Fruit fly (Drosophila melanogaster): ENCODE results near the gene PDZ-GEF.
A peak's percentile ranks its signal among the peaks of the same experiment; 100 is the strongest.

The PDZ-GEF gene

DNA sequence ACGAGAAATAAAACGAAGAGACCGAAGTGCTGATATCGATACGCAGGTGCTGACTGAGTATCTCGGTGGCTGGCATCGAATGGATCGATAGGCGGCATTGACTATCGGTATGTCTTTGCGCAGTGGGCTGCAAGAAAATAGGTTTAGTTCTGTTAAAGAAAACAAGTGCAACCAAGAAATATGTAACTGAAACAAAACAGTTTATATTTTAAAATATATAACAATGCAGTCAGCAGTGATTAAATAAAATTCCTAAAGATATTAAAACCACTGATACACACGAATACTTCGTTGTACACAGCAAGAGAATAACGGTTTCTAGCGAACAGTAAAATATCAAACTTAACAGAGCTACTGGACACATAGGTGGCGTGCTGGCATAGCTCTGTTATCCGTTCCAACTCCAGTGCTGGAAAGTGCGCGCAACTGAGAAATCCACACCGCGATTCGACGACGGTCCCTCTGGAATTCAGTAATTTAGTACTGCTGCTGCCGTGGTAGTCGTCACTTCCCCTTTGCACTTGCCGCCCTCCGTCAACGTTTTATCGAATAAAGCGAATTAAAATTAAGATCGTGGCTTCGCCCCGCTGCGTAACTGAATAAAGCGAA, 14.9 kb downstream of the PDZ-GEF start, which contains the start of the genes Pez and Cpr (continued):
- no peak for TF ChIP-seq Doc2 (GFP tag; IDR thresholded peaks at IDR 0.05)
- TF ChIP-seq dysf (GFP tag; IDR thresholded peaks at IDR 0.05): peak; percentile 48; the same call in 1 of the 3 replicates
- TF ChIP-seq btn (GFP tag; optimal IDR thresholded peaks at IDR 0.05): peak; percentile 17
- no peak for TF ChIP-seq CG8359 (GFP tag; optimal IDR thresholded peaks at IDR 0.05; ENCODE audit: borderline replicate concordance)
- TF ChIP-seq CG13624 (GFP tag; optimal IDR thresholded peaks at IDR 0.05): peak; percentile 36
- TF ChIP-seq CG11456 (GFP tag; IDR thresholded peaks at IDR 0.05): peak; percentile 77; the same call in 2 of the 3 replicates
- TF ChIP-seq grau (tag; optimal IDR thresholded peaks at IDR 0.05): no peak
- TF ChIP-seq hb (GFP tag; IDR thresholded peaks at IDR 0.05; ENCODE audit: partially characterized antibody): peak; percentile 73; the same call in 2 of the 3 replicates
- no peak for TF ChIP-seq CG10274 (GFP tag; optimal IDR thresholded peaks at IDR 0.05)
- peak; percentile 64 for TF ChIP-seq pho (GFP tag; optimal IDR thresholded peaks at IDR 0.05)
- TF ChIP-seq fu2 (GFP tag; optimal IDR thresholded peaks at IDR 0.05): peak; percentile 15
- TF ChIP-seq CG6654 (GFP tag; optimal IDR thresholded peaks at IDR 0.05): peak; percentile 50
- no peak for TF ChIP-seq rib (GFP tag; IDR thresholded peaks at IDR 0.05)
- peak; percentile 52 for TF ChIP-seq CG33213 (GFP tag; optimal IDR thresholded peaks at IDR 0.05)
- peak; percentile 82 for TF ChIP-seq amos (GFP tag; IDR thresholded peaks at IDR 0.05; ENCODE audit: partially characterized antibody)
- TF ChIP-seq Fer3 (tag; optimal IDR thresholded peaks at IDR 0.05): peak; percentile 21
- TF ChIP-seq tx (GFP tag; optimal IDR thresholded peaks at IDR 0.05): peak; percentile 0
- no peak for TF ChIP-seq YL-1 (GFP tag; optimal IDR thresholded peaks at IDR 0.05)
- TF ChIP-seq bowl (GFP tag; IDR thresholded peaks at IDR 0.05): no peak
- no peak for TF ChIP-seq Bdp1 (GFP tag; optimal IDR thresholded peaks at IDR 0.05)
- TF ChIP-seq chn (GFP tag; optimal IDR thresholded peaks at IDR 0.05): no peak
- peak; percentile 79 for TF ChIP-seq Opbp (GFP tag; IDR thresholded peaks at IDR 0.05; ENCODE audit: partially characterized antibody)
- peak; percentile 42 for TF ChIP-seq CG10209 (GFP tag; optimal IDR thresholded peaks at IDR 0.05)
- TF ChIP-seq MTF-1 (GFP tag; optimal IDR thresholded peaks at IDR 0.05; ENCODE audit: borderline replicate concordance): peak; percentile 64
- TF ChIP-seq Camta (GFP tag; optimal IDR thresholded peaks at IDR 0.05): no peak
- peak; percentile 6; the same call in 1 of the 3 replicates for TF ChIP-seq CG6175 (GFP tag; IDR thresholded peaks at IDR 0.05)
- TF ChIP-seq stc (GFP tag; IDR thresholded peaks at IDR 0.05): peak; percentile 34; the same call in 1 of the 2 replicates
- peak; percentile 47; the same call in 2 of the 4 replicates for TF ChIP-seq chinmo (GFP tag; IDR thresholded peaks at IDR 0.05; ENCODE audit: partially characterized antibody)
- TF ChIP-seq stwl (tag; optimal IDR thresholded peaks at IDR 0.05): peak; percentile 59
- TF ChIP-seq pfk (GFP tag; optimal IDR thresholded peaks at IDR 0.05): peak; percentile 1
- peak; percentile 5 for TF ChIP-seq Sin3A (optimal IDR thresholded peaks at IDR 0.05)
- TF ChIP-seq H2.0 (GFP tag; IDR thresholded peaks at IDR 0.05): peak; percentile 24; the same call in 1 of the 2 replicates
- no peak for TF ChIP-seq trem (tag; optimal IDR thresholded peaks at IDR 0.05)
- peak; percentile 70 for TF ChIP-seq CG2116 (GFP tag; optimal IDR thresholded peaks at IDR 0.05)
- no peak for TF ChIP-seq CG3838 (GFP tag; optimal IDR thresholded peaks at IDR 0.05)
- TF ChIP-seq CG14965 (GFP tag; optimal IDR thresholded peaks at IDR 0.05; ENCODE audit: borderline replicate concordance): no peak
- peak; percentile 56 for TF ChIP-seq CG2120 (GFP tag; optimal IDR thresholded peaks at IDR 0.05)
- no peak for TF ChIP-seq en (GFP tag; optimal IDR thresholded peaks at IDR 0.05)
- peak; percentile 47 for TF ChIP-seq CG34376 (GFP tag; optimal IDR thresholded peaks at IDR 0.05)
- no peak for TF ChIP-seq CG10321 (GFP tag; IDR thresholded peaks at IDR 0.05)
- TF ChIP-seq pum (GFP tag; optimal IDR thresholded peaks at IDR 0.05): no peak
- TF ChIP-seq Oli (tag; optimal IDR thresholded peaks at IDR 0.05): no peak
- TF ChIP-seq Lhr (GFP tag; optimal IDR thresholded peaks at IDR 0.05): peak; percentile 92
- peak; percentile 81 for TF ChIP-seq ci (GFP tag; IDR thresholded peaks at IDR 0.05)
- 0 out of 3 replicates have a peak, but pooled peaks have one; percentile 10 for TF ChIP-seq ase (GFP tag; IDR thresholded peaks at IDR 0.05)
- 0 out of 2 replicates have a peak, but pooled peaks have one; percentile 49 for TF ChIP-seq CG11247 (GFP tag; IDR thresholded peaks at IDR 0.05)
- TF ChIP-seq usp (GFP tag; optimal IDR thresholded peaks at IDR 0.05): no peak
- no peak for TF ChIP-seq lola (GFP tag; optimal IDR thresholded peaks at IDR 0.05)
- TF ChIP-seq pnt (GFP tag; optimal IDR thresholded peaks at IDR 0.05): no peak
- peak; percentile 64; the same call in 1 of the 2 replicates for TF ChIP-seq CG14014 (GFP tag; IDR thresholded peaks at IDR 0.05)

Data from whole organism, embryonic.